Fruit fly (Drosophila melanogaster) whole organism, adult: ENCODE data around the gene Rcd-1r.

ENCODE experiments used
- CG12768 ChIP-seq: fragments of 200-800 bp; sonication (Bioruptor generic); optimal IDR thresholded peaks from 2 replicates; lab custom pipeline; 2017; ENCODE audit warnings: missing biosample characterization, missing genetic modification characterization, mild to moderate bottlenecking, moderate library complexity, missing genetic modification reagents
- CG1620 ChIP-seq: fragments of 200-800 bp; sonication (Bioruptor generic); optimal IDR thresholded peaks from 2 replicates; lab custom pipeline; 2016; ENCODE audit warnings: missing biosample characterization, missing genetic modification characterization
- CG5204 ChIP-seq: fragments of 200-800 bp; sonication (Bioruptor generic); optimal IDR thresholded peaks from 2 replicates; lab custom pipeline; 2016; ENCODE audit warnings: missing biosample characterization, missing genetic modification characterization
- Clk ChIP-seq: fragments of 200-800 bp; sonication (Bioruptor generic); optimal IDR thresholded peaks from 2 replicates; lab custom pipeline; 2017; ENCODE audit warnings: missing biosample characterization, missing genetic modification characterization
- Hr96 ChIP-seq: fragments of 200-800 bp; sonication (Bioruptor generic); optimal IDR thresholded peaks from 2 replicates; lab custom pipeline; 2016; ENCODE audit warnings: missing biosample characterization, missing genetic modification characterization
- cnc ChIP-seq, 2 experiments: fragments of >200 bp; optimal IDR thresholded peaks; 2 replicates each; lab custom pipeline; 2017
- kay ChIP-seq: fragments of 200-800 bp; sonication (Bioruptor generic); peaks from one replicate; lab custom pipeline; 2016; ENCODE audit warnings: missing biosample characterization, missing genetic modification characterization, borderline replicate concordance
- ovo ChIP-seq: fragments of 200-800 bp; sonication (Bioruptor generic); optimal IDR thresholded peaks from 2 replicates; lab custom pipeline; 2016; ENCODE audit warnings: missing biosample characterization, missing genetic modification characterization
- pad ChIP-seq: fragments of 200-800 bp; sonication (Bioruptor generic); optimal IDR thresholded peaks from 3 replicates; lab custom pipeline; 2017; ENCODE audit warnings: missing biosample characterization, missing genetic modification characterization, mild to moderate bottlenecking, moderate library complexity, missing genetic modification reagents
- toe ChIP-seq: fragments of 200-800 bp; sonication (Bioruptor generic); optimal IDR thresholded peaks from 2 replicates; lab custom pipeline; 2016; ENCODE audit warnings: missing biosample characterization, missing genetic modification characterization

DNA sequence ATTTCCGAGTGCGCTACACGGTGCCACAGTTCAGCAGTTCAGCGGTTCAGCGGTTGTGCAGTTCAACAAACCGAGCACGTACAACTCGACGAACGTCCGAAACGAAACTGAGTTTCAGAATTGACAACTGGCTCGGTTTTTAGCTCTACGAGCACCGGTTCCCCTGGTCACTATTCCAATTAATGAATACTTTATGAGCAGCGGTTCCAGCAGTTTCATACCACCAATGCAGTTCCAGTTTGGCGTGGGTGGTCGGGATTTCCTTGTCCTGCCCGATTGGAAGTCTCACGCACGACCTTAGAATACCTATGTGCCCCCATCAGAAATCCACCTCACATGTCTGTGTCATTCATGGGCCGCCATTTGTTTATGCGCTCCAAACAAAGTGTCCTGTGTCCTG is 38.5 kb downstream of the Rcd-1r start, which contains the start of gene CG9541:
- no peak for TF ChIP-seq CG12768 (GFP tag; lab: Kevin White, UChicago)
- TF ChIP-seq cnc (optimal IDR thresholded peaks at IDR 0.05; lab: Kevin White, UChicago), result no peak
- no peak for TF ChIP-seq Clk (GFP tag; lab: Kevin White, UChicago)
- no peak for TF ChIP-seq ovo (GFP tag; lab: Kevin White, UChicago)
- no peak for TF ChIP-seq kay (GFP tag; lab: Kevin White, UChicago)
- no peak for TF ChIP-seq CG1620
- TF ChIP-seq toe (GFP tag; lab: Kevin White, UChicago), result no peak
- TF ChIP-seq Hr96 (GFP tag; lab: Kevin White, UChicago), result no peak
- no peak for TF ChIP-seq CG5204 (GFP tag; lab: Kevin White, UChicago)
- no peak for TF ChIP-seq pad (GFP tag; lab: Kevin White, UChicago)
